Worm (Caenorhabditis elegans) whole organism, L2 larva: ENCODE results near the gene C05D12.2.

Experiments used
- C34F6.9 ChIP-seq: fragments of 150-350 bp; optimal IDR thresholded peaks from 2 replicates; lab custom pipeline; 2014; ENCODE audit warnings: missing biosample characterization, missing genetic modification characterization
- F13H6.1 ChIP-seq: sonication (generic microtip); optimal IDR thresholded peaks from 2 replicates; lab custom pipeline; 2016; ENCODE audit warnings: missing genetic modification characterization, missing compliant biosample characterization
- R02D3.7 ChIP-seq: fragments of 150-350 bp; optimal IDR thresholded peaks from 2 replicates; lab custom pipeline; 2014; ENCODE audit warnings: missing biosample characterization, missing genetic modification characterization
- Y55F3AM.14 ChIP-seq: fragments of 200-800 bp; sonication (Bioruptor generic); optimal IDR thresholded peaks from 2 replicates; lab custom pipeline; 2018; ENCODE audit warnings: mild to moderate bottlenecking, missing genetic modification characterization, missing compliant biosample characterization
- ZK546.5 ChIP-seq: sonication (generic microtip); optimal IDR thresholded peaks from 2 replicates; lab custom pipeline; 2017; ENCODE audit warnings: missing biosample characterization, missing genetic modification characterization
- alr-1 ChIP-seq: fragments of 150-350 bp; optimal IDR thresholded peaks from 2 replicates; lab custom pipeline; 2014; ENCODE audit warnings: missing biosample characterization, missing genetic modification characterization
- ama-1 ChIP-seq: fragments of 150-350 bp; optimal IDR thresholded peaks from 2 replicates; lab custom pipeline; 2018; ENCODE audit warnings: inconsistent platforms
- blmp-1 ChIP-seq: sonication (generic microtip); optimal IDR thresholded peaks from 2 replicates; lab custom pipeline; 2017; ENCODE audit warnings: missing genetic modification characterization, mild to moderate bottlenecking, missing compliant biosample characterization, antibody characterized with exemption, moderate library complexity; ENCODE audit not compliant: insufficient read depth
- ceh-16 ChIP-seq: fragments of 150-350 bp; optimal IDR thresholded peaks from 2 replicates; lab custom pipeline; 2014; ENCODE audit warnings: missing biosample characterization, missing genetic modification characterization
- ceh-82 ChIP-seq: fragments of 150-350 bp; optimal IDR thresholded peaks from 2 replicates; lab custom pipeline; 2014; ENCODE audit warnings: missing biosample characterization, missing genetic modification characterization
- crh-2 ChIP-seq: sonication (generic microtip); optimal IDR thresholded peaks from 2 replicates; lab custom pipeline; 2017; ENCODE audit warnings: missing biosample characterization, missing genetic modification characterization
- dmd-4 ChIP-seq: sonication (generic microtip); optimal IDR thresholded peaks from 2 replicates; lab custom pipeline; 2017; ENCODE audit warnings: missing biosample characterization, missing genetic modification characterization
- egl-27 ChIP-seq: sonication (generic microtip); optimal IDR thresholded peaks from 3 replicates; lab custom pipeline; 2017; ENCODE audit warnings: missing biosample characterization, missing genetic modification reagents, missing genetic modification characterization
- elt-1 ChIP-seq: fragments of 150-350 bp; optimal IDR thresholded peaks from 2 replicates; lab custom pipeline; 2014; ENCODE audit warnings: missing biosample characterization, missing genetic modification characterization
- fos-1 ChIP-seq: fragments of 150-350 bp; optimal IDR thresholded peaks from 2 replicates; lab custom pipeline; 2014; ENCODE audit warnings: missing biosample characterization, missing genetic modification characterization
- gmeb-1 ChIP-seq: fragments of 150-350 bp; optimal IDR thresholded peaks from 2 replicates; lab custom pipeline; 2014; ENCODE audit warnings: missing biosample characterization, missing genetic modification characterization
- lin-11 ChIP-seq: fragments of 150-350 bp; sonication (generic microtip); optimal IDR thresholded peaks from 2 replicates; lab custom pipeline; 2014; ENCODE audit warnings: missing biosample characterization, missing genetic modification characterization, inconsistent platforms, mixed read lengths
- lin-13 ChIP-seq: fragments of 150-350 bp; optimal IDR thresholded peaks from 2 replicates; lab custom pipeline; 2014; ENCODE audit warnings: missing biosample characterization, missing genetic modification reagents, missing genetic modification characterization
- mab-5 ChIP-seq: fragments of 150-350 bp; optimal IDR thresholded peaks from 2 replicates; lab custom pipeline; 2014; ENCODE audit warnings: missing biosample characterization, missing genetic modification characterization
- mbf-1 ChIP-seq: sonication (generic microtip); optimal IDR thresholded peaks from 2 replicates; lab custom pipeline; 2017; ENCODE audit warnings: missing biosample characterization, missing genetic modification characterization
- mdl-1 ChIP-seq, 2 experiments: fragments of 150-350 bp in 1 of 2; sonication (generic microtip) in 1 of 2; optimal IDR thresholded peaks; 2 replicates each; lab custom pipeline; 2017; ENCODE audit warnings: missing biosample characterization in 2 of 2, missing genetic modification characterization in 2 of 2
- nhr-10 ChIP-seq: sonication (generic microtip); optimal IDR thresholded peaks from 2 replicates; lab custom pipeline; 2017; ENCODE audit warnings: missing biosample characterization, missing genetic modification characterization
- nhr-11 ChIP-seq: fragments of 150-350 bp; optimal IDR thresholded peaks from 2 replicates; lab custom pipeline; 2014; ENCODE audit warnings: missing biosample characterization, missing genetic modification characterization
- nhr-12 ChIP-seq: fragments of 150-350 bp; optimal IDR thresholded peaks from 2 replicates; lab custom pipeline; 2014; ENCODE audit warnings: missing biosample characterization, missing genetic modification characterization
- nhr-129 ChIP-seq: fragments of 150-350 bp; optimal IDR thresholded peaks from 2 replicates; lab custom pipeline; 2014; ENCODE audit warnings: missing biosample characterization, missing genetic modification characterization
- nhr-21 ChIP-seq: fragments of 150-350 bp; optimal IDR thresholded peaks from 2 replicates; lab custom pipeline; 2014; ENCODE audit warnings: missing biosample characterization, missing genetic modification characterization
- nhr-23 ChIP-seq: fragments of 150-350 bp; optimal IDR thresholded peaks from 2 replicates; lab custom pipeline; 2014; ENCODE audit warnings: missing biosample characterization, missing genetic modification reagents, missing genetic modification characterization
- nhr-237 ChIP-seq: fragments of 150-350 bp; optimal IDR thresholded peaks from 2 replicates; lab custom pipeline; 2014; ENCODE audit warnings: missing biosample characterization, missing genetic modification characterization
- nhr-25 ChIP-seq: fragments of 150-350 bp; sonication (generic microtip); optimal IDR thresholded peaks from 3 replicates; lab custom pipeline; 2014; ENCODE audit warnings: missing biosample characterization, missing genetic modification characterization
- nhr-6 ChIP-seq: fragments of 150-350 bp; optimal IDR thresholded peaks from 2 replicates; lab custom pipeline; 2014; ENCODE audit warnings: missing biosample characterization, missing genetic modification characterization
- peb-1 ChIP-seq: fragments of 150-350 bp; optimal IDR thresholded peaks from 2 replicates; lab custom pipeline; 2014; ENCODE audit warnings: missing biosample characterization, missing genetic modification characterization
- sem-4 ChIP-seq: fragments of 150-350 bp; optimal IDR thresholded peaks from 2 replicates; lab custom pipeline; 2014; ENCODE audit warnings: missing biosample characterization, missing genetic modification reagents, missing genetic modification characterization
- skn-1 ChIP-seq: sonication (generic microtip); optimal IDR thresholded peaks from 2 replicates; lab custom pipeline; 2017; ENCODE audit warnings: missing biosample characterization, missing genetic modification characterization
- sma-3 ChIP-seq: sonication (generic microtip); optimal IDR thresholded peaks from 2 replicates; lab custom pipeline; 2016; ENCODE audit warnings: missing genetic modification reagents, missing genetic modification characterization, missing compliant biosample characterization
- sma-9 ChIP-seq, 2 experiments: fragments of 150-350 bp in 1 of 2; sonication (generic microtip) in 1 of 2; optimal IDR thresholded peaks; 2 replicates each; lab custom pipeline; 2014 to 2016; ENCODE audit warnings: missing genetic modification characterization in 2 of 2, mild to moderate bottlenecking in 1 of 2, missing biosample characterization in 1 of 2, missing compliant biosample characterization in 1 of 2, missing genetic modification reagents in 1 of 2, moderate library complexity in 1 of 2
- snpc-4 ChIP-seq: fragments of 150-350 bp; optimal IDR thresholded peaks from 2 replicates; lab custom pipeline; 2014; ENCODE audit warnings: missing biosample characterization, missing genetic modification characterization
- unc-39 ChIP-seq: fragments of 150-350 bp; optimal IDR thresholded peaks from 2 replicates; lab custom pipeline; 2014; ENCODE audit warnings: missing biosample characterization, missing genetic modification characterization
- unc-55 ChIP-seq: fragments of 150-350 bp; sonication (generic microtip); optimal IDR thresholded peaks from 3 replicates; lab custom pipeline; 2014; ENCODE audit warnings: missing biosample characterization, missing genetic modification reagents, missing genetic modification characterization
- zag-1 ChIP-seq: fragments of 150-350 bp; optimal IDR thresholded peaks from 2 replicates; lab custom pipeline; 2014; ENCODE audit warnings: missing biosample characterization, missing genetic modification characterization
- ztf-1 ChIP-seq: fragments of 200-800 bp; sonication (Bioruptor generic); conservative IDR thresholded peaks from 2 replicates; pipeline ENCODE4 v1.3.6; 2022; ENCODE audit warnings: missing genetic modification characterization, missing compliant biosample characterization
- ztf-11 ChIP-seq: sonication (generic microtip); optimal IDR thresholded peaks from 2 replicates; lab custom pipeline; 2017; ENCODE audit warnings: missing biosample characterization, missing genetic modification characterization
- ztf-4 ChIP-seq: fragments of 150-350 bp; optimal IDR thresholded peaks from 2 replicates; lab custom pipeline; 2014; ENCODE audit warnings: missing biosample characterization, missing genetic modification characterization

C05D12.2 gene

DNA sequence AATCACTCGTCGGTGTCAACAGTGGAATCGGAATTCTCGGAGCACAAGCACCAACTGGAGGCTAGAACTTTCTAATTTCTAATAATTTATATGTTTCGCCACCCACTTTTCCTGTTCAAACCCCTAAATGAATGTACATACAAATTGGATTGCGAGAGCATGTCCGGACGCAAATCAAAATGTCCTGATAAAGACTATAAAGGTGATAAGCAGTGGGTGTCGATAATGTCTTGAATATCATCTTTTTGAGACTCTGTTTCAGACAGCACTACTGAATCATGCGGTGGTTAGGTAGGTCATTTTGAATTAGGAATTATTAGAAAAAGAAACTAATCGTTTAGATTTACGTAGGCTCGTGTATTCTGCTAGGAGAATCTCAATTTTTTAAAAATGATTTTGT, 30.7 kb downstream of the C05D12.2 start, which contains the start of gene W02B12.1:
TSS of gene W02B12.1 (plus strand) at position 269 of the 400 bp plus-strand sequence.
- TF ChIP-seq fos-1 (tag; lab: Kevin White, UChicago) (peak; percentile 79), skn-1 (tag; lab: Kevin White, UChicago) (peak; percentile 50), nhr-12 (tag; lab: Kevin White, UChicago) (no peak), Y55F3AM.14 (GFP tag; lab: Kevin White, UChicago) (no peak)

ce11 chrII:11450882-11451281, 32.8 kb downstream of the C05D12.2 start:
- TF ChIP-seq fos-1 (tag; lab: Kevin White, UChicago), result no peak
- TF ChIP-seq ceh-82 (tag; lab: Kevin White, UChicago), result no peak
- no peak for TF ChIP-seq nhr-25 (tag; lab: Kevin White, UChicago)

DNA sequence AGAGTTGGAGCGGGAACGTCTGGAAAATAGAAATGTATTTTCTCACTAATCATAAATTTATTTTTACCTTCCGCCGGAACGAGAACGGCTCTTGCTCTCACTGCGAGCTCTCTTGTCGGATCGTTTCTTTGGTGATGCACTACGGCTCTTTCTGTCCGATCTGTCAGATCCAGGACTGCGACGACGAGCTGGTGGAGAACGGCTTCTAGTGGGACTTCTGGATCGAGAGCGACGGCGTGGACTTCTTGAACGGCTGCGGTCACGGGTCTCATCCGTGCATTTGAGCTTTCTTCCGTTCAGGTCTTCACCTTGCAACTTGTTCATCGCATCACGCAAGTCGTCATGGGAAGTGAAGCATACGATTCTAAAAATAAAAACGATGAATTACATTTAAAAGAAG, 33.6 kb downstream of the C05D12.2 start:
- TF ChIP-seq elt-1, result no peak
- no peak for TF ChIP-seq unc-55
- TF ChIP-seq egl-27, result no peak
- no peak for TF ChIP-seq crh-2 (tag; lab: Kevin White, UChicago)
- TF ChIP-seq lin-13 (GFP tag; lab: Kevin White, UChicago), result no peak
- TF ChIP-seq nhr-23 (tag; lab: Kevin White, UChicago), result no peak
- TF ChIP-seq nhr-129 (tag; lab: Kevin White, UChicago), result no peak
- TF ChIP-seq peb-1 (tag; lab: Kevin White, UChicago), result no peak
- no peak for TF ChIP-seq ama-1 (lab: Kevin White, UChicago)
- no peak for TF ChIP-seq C34F6.9 (tag; lab: Kevin White, UChicago)
- no peak for TF ChIP-seq sma-9 (GFP tag; optimal IDR thresholded peaks at IDR 0.05; lab: Kevin White, UChicago)
- TF ChIP-seq sma-9 (tag; optimal IDR thresholded peaks at IDR 0.05; lab: Kevin White, UChicago), result no peak
- TF ChIP-seq unc-39 (tag; lab: Kevin White, UChicago), result no peak
- TF ChIP-seq nhr-6 (tag; lab: Kevin White, UChicago), result no peak
- TF ChIP-seq nhr-11 (tag; lab: Kevin White, UChicago), result no peak
- no peak for TF ChIP-seq ZK546.5 (tag; lab: Kevin White, UChicago)
- TF ChIP-seq sma-3 (GFP tag; lab: Kevin White, UChicago), result no peak
- TF ChIP-seq blmp-1 (tag; lab: Kevin White, UChicago), result no peak
- no peak for TF ChIP-seq F13H6.1 (tag; lab: Kevin White, UChicago)
- TF ChIP-seq, all 48 proteins: peak for 0

ce11 chrII:11452498-11453005, 34.5 kb downstream of the C05D12.2 start, which contains the start of gene rsp-2:
Gene rsp-2, minus strand, starts transcription at chrII:11452955.
- TF ChIP-seq fos-1 (tag; lab: Kevin White, UChicago) (no peak), gmeb-1 (no peak), alr-1 (tag; lab: Kevin White, UChicago) (no peak), mdl-1 (tag; optimal IDR thresholded peaks at IDR 0.05; lab: Kevin White, UChicago) (no peak), nhr-129 (tag; lab: Kevin White, UChicago) (no peak), F13H6.1 (tag; lab: Kevin White, UChicago) (no peak), nhr-237 (no peak), sma-9 (GFP tag; optimal IDR thresholded peaks at IDR 0.05; lab: Kevin White, UChicago) (no peak), sma-9 (tag; optimal IDR thresholded peaks at IDR 0.05; lab: Kevin White, UChicago) (no peak)

DNA sequence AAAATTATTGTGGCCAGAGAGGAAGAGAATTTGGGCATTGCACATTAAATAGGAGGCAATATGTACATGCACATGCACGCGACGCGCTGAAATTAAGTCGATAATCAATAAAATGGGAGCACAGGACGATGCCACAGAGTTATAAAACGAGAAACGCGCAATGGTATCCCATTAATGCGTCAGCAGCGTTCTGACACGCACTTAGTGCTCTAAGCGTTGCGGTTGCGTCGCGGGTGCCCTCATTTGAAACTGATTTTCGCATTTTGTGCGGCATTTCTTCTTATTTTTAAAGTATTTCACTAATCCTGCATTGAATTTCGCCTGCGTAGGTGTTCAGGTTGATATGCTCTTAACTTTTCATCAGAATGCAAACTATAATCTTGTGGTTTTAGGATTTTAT, 34.9 kb downstream of the C05D12.2 start, which contains the start of gene rsp-1:
TSS of gene rsp-1 (plus strand) at position 338 of the 400 bp plus-strand sequence.
- TF ChIP-seq dmd-4 (tag; lab: Kevin White, UChicago), result no peak
- peak; percentile 95 for TF ChIP-seq unc-55
- peak; percentile 91 for TF ChIP-seq lin-13 (GFP tag; lab: Kevin White, UChicago)
- TF ChIP-seq peb-1 (tag; lab: Kevin White, UChicago), result no peak
- TF ChIP-seq ceh-82 (tag; lab: Kevin White, UChicago), result peak; percentile 30
- TF ChIP-seq ztf-11 (tag; lab: Kevin White, UChicago), result no peak
- peak; percentile 89 for TF ChIP-seq mab-5 (tag; lab: Kevin White, UChicago)
- TF ChIP-seq nhr-237, result peak; percentile 43
- TF ChIP-seq snpc-4 (tag; lab: Kevin White, UChicago), result peak; percentile 87
- TF ChIP-seq R02D3.7 (tag; lab: Kevin White, UChicago), result peak; percentile 67
- TF ChIP-seq nhr-6 (tag; lab: Kevin White, UChicago), result peak; percentile 74
- no peak for TF ChIP-seq nhr-10 (tag; lab: Kevin White, UChicago)
- TF ChIP-seq mbf-1, result no peak
- peak; percentile 84 for TF ChIP-seq fos-1 (tag; lab: Kevin White, UChicago)
- TF ChIP-seq nhr-11 (tag; lab: Kevin White, UChicago), result no peak
- no peak for TF ChIP-seq ztf-1 (GFP tag; lab: Robert Waterston, UW)
- peak; percentile 79 for TF ChIP-seq sem-4 (tag; lab: Kevin White, UChicago)
- peak; percentile 82 for TF ChIP-seq lin-11 (tag; lab: Kevin White, UChicago)
- TF ChIP-seq mdl-1 (tag; optimal IDR thresholded peaks at IDR 0.05; lab: Kevin White, UChicago), result peak in 1 of 2 experiments; percentile 74
- peak; percentile 97 for TF ChIP-seq C34F6.9 (tag; lab: Kevin White, UChicago)
- peak; percentile 87 for TF ChIP-seq nhr-21 (tag; lab: Kevin White, UChicago)
- TF ChIP-seq nhr-129 (tag; lab: Kevin White, UChicago), result peak; percentile 92
- peak; percentile 60 for TF ChIP-seq zag-1 (tag; lab: Kevin White, UChicago)
- peak; percentile 76 for TF ChIP-seq ama-1 (lab: Kevin White, UChicago)
- TF ChIP-seq nhr-25 (tag; lab: Kevin White, UChicago), result peak; percentile 82
- no peak for TF ChIP-seq unc-39 (tag; lab: Kevin White, UChicago)
- TF ChIP-seq egl-27, result peak; percentile 73
- peak; percentile 74 for TF ChIP-seq ztf-4
- TF ChIP-seq F13H6.1 (tag; lab: Kevin White, UChicago), result peak; percentile 90
- peak; percentile 39 for TF ChIP-seq ceh-16 (tag; lab: Kevin White, UChicago)
- peak; percentile 90 for TF ChIP-seq gmeb-1
